Fruit fly (Drosophila melanogaster): ENCODE measurements around the gene Nsf2.

Gene Nsf2

dm6 chr3R:13827953-13828922 is 9.6 kb downstream of the Nsf2 start, which contains the start of gene Mst87F:
Gene Mst87F (minus strand): TSS chr3R:13828008.
- no peak for TF ChIP-seq Sox102F (GFP tag; optimal IDR thresholded peaks at IDR 0.05)
- TF ChIP-seq vri (GFP tag; optimal IDR thresholded peaks at IDR 0.05): peak; percentile 43
- TF ChIP-seq CG7368 (GFP tag; optimal IDR thresholded peaks at IDR 0.05): no peak
- TF ChIP-seq CG3032 (tag; optimal IDR thresholded peaks at IDR 0.05): peak; percentile 15
- no peak for TF ChIP-seq Gug (GFP tag; IDR thresholded peaks at IDR 0.05)
- TF ChIP-seq CG6276 (GFP tag; optimal IDR thresholded peaks at IDR 0.05): peak; percentile 5
- TF ChIP-seq Met (GFP tag; optimal IDR thresholded peaks at IDR 0.05): no peak
- peak; percentile 85 for TF ChIP-seq Eip78C (GFP tag)
- TF ChIP-seq CG6163 (GFP tag; IDR thresholded peaks at IDR 0.05): peak; percentile 43; the same call in 1 of the 3 replicates
- peak; percentile 11 for TF ChIP-seq Hr4 (GFP tag; optimal IDR thresholded peaks at IDR 0.05)
- TF ChIP-seq dsx (GFP tag; optimal IDR thresholded peaks at IDR 0.05; ENCODE audit: poor library complexity, severe bottlenecking): no peak
- TF ChIP-seq CG3919 (GFP tag; optimal IDR thresholded peaks at IDR 0.05): peak; percentile 0
- TF ChIP-seq Hr38 (GFP tag; optimal IDR thresholded peaks at IDR 0.05): no peak
- TF ChIP-seq ss (GFP tag; optimal IDR thresholded peaks at IDR 0.05): peak in 1 of 2 experiments; percentile 22
- peak; percentile 15 for TF ChIP-seq CG6808 (GFP tag; optimal IDR thresholded peaks at IDR 0.05)
- no peak for TF ChIP-seq CG6792 (GFP tag; optimal IDR thresholded peaks at IDR 0.05)
- peak; percentile 1 for TF ChIP-seq net (GFP tag; optimal IDR thresholded peaks at IDR 0.05)
- TF ChIP-seq CG11762 (GFP tag; optimal IDR thresholded peaks at IDR 0.05; ENCODE audit: insufficient read depth): no peak
- peak; percentile 31 for TF ChIP-seq Eip93F (GFP tag; optimal IDR thresholded peaks at IDR 0.05)
- no peak for TF ChIP-seq Hr39 (GFP tag; optimal IDR thresholded peaks at IDR 0.05)
- TF ChIP-seq Blimp-1 (GFP tag; optimal IDR thresholded peaks at IDR 0.05): no peak
- no peak for TF ChIP-seq CG6854 (GFP tag; optimal IDR thresholded peaks at IDR 0.05)
- TF ChIP-seq CG15336 (GFP tag; IDR thresholded peaks at IDR 0.05): 0 out of 2 replicates have a peak, but pooled peaks have one; percentile 22
- no peak for TF ChIP-seq CG10669 (GFP tag; optimal IDR thresholded peaks at IDR 0.05)
- TF ChIP-seq Eip75B (GFP tag; optimal IDR thresholded peaks at IDR 0.05): peak; percentile 22
- no peak for TF ChIP-seq pdm3 (GFP tag; optimal IDR thresholded peaks at IDR 0.05)
- TF ChIP-seq CG8119 (GFP tag; IDR thresholded peaks at IDR 0.05): no peak
- peak; percentile 4 for TF ChIP-seq spab (GFP tag; optimal IDR thresholded peaks at IDR 0.05)
- TF ChIP-seq dac (GFP tag; optimal IDR thresholded peaks at IDR 0.05): no peak
- no peak for TF ChIP-seq fd59A (GFP tag; optimal IDR thresholded peaks at IDR 0.05)
- peak; percentile 95 for TF ChIP-seq svp (GFP tag)
- TF ChIP-seq CG10631 (GFP tag; optimal IDR thresholded peaks at IDR 0.05): no peak
- TF ChIP-seq achi (GFP tag; optimal IDR thresholded peaks at IDR 0.05): peak; percentile 22
- TF ChIP-seq CG9139 (GFP tag; optimal IDR thresholded peaks at IDR 0.05): no peak
- TF ChIP-seq esn (GFP tag; optimal IDR thresholded peaks at IDR 0.05): no peak

- TF ChIP-seq CG7368 (GFP tag; optimal IDR thresholded peaks at IDR 0.05) (no peak), Blimp-1 (GFP tag; optimal IDR thresholded peaks at IDR 0.05) (no peak), cyc (GFP tag; optimal IDR thresholded peaks at IDR 0.05) (peak; percentile 4), Hr38 (GFP tag; optimal IDR thresholded peaks at IDR 0.05) (no peak), CG1621 (tag; optimal IDR thresholded peaks at IDR 0.05) (no peak), CG4318 (GFP tag; optimal IDR thresholded peaks at IDR 0.05) (no peak), Ets96B (tag; optimal IDR thresholded peaks at IDR 0.05) (no peak), pdm3 (GFP tag; optimal IDR thresholded peaks at IDR 0.05) (peak; percentile 40), CG11902 (GFP tag; optimal IDR thresholded peaks at IDR 0.05) (no peak), Sox14 (GFP tag; optimal IDR thresholded peaks at IDR 0.05) (no peak), CG10631 (GFP tag; optimal IDR thresholded peaks at IDR 0.05) (no peak), net (GFP tag; optimal IDR thresholded peaks at IDR 0.05) (peak; percentile 6), achi (GFP tag; optimal IDR thresholded peaks at IDR 0.05) (peak; percentile 12), spab (GFP tag; optimal IDR thresholded peaks at IDR 0.05) (no peak), Eip75B (GFP tag; optimal IDR thresholded peaks at IDR 0.05) (no peak), CG9139 (GFP tag; optimal IDR thresholded peaks at IDR 0.05) (no peak), CG6854 (GFP tag; optimal IDR thresholded peaks at IDR 0.05) (no peak), Met (GFP tag; optimal IDR thresholded peaks at IDR 0.05) (peak; percentile 54), dsx (GFP tag; optimal IDR thresholded peaks at IDR 0.05; ENCODE audit: poor library complexity, severe bottlenecking) (no peak), CG16779 (tag; optimal IDR thresholded peaks at IDR 0.05) (no peak), CG31627 (GFP tag; optimal IDR thresholded peaks at IDR 0.05) (peak; percentile 48), lz (GFP tag; optimal IDR thresholded peaks at IDR 0.05) (no peak), acj6 (GFP tag; optimal IDR thresholded peaks at IDR 0.05) (peak; percentile 36), CG8319 (GFP tag; optimal IDR thresholded peaks at IDR 0.05) (no peak)
These were observed 15.1 kb downstream of the Nsf2 start for dm6 chr3R:13822602-13823220.

Data from whole organism, prepupa.